Fruit fly (Drosophila melanogaster) whole organism, embryonic: ENCODE measurements around the gene ddbt.

Experiments
- Bteb2 ChIP-seq: fragments of 200-800 bp; sonication (Bioruptor generic); optimal IDR thresholded peaks from 2 replicates; lab custom pipeline; 2016; ENCODE audit warnings: missing biosample characterization, missing genetic modification characterization
- CG10321 ChIP-seq: fragments of 200-800 bp; sonication (Bioruptor generic); IDR thresholded peaks from 2 replicates; pipeline ENCODE4 v1.3.6; 2022; ENCODE audit warnings: missing biosample characterization, missing genetic modification characterization
- CG10431 ChIP-seq: fragments of 200-800 bp; sonication (Bioruptor generic); optimal IDR thresholded peaks from 3 replicates; lab custom pipeline; 2018; ENCODE audit warnings: missing biosample characterization, mild to moderate bottlenecking, missing genetic modification characterization
- CG10462 ChIP-seq: fragments of 200-800 bp; sonication (Bioruptor generic); optimal IDR thresholded peaks from 2 replicates; lab custom pipeline; 2016; ENCODE audit warnings: missing biosample characterization, missing genetic modification characterization
- CG12219 ChIP-seq: fragments of 200-800 bp; sonication (Bioruptor generic); optimal IDR thresholded peaks from 3 replicates; lab custom pipeline; 2018; ENCODE audit warnings: missing biosample characterization, mild to moderate bottlenecking, missing genetic modification characterization
- CG14050 ChIP-seq: fragments of 200-800 bp; sonication (Bioruptor generic); IDR thresholded peaks from 3 replicates; pipeline ENCODE4 v1.3.6; 2022; ENCODE audit warnings: missing biosample characterization, missing genetic modification characterization
- CG14667 ChIP-seq: fragments of 200-800 bp; sonication (Bioruptor generic); IDR thresholded peaks from 2 replicates; pipeline ENCODE4 v1.3.6; 2022; ENCODE audit warnings: missing biosample characterization, missing genetic modification characterization
- CG14965 ChIP-seq: fragments of 200-800 bp; sonication (Bioruptor generic); optimal IDR thresholded peaks from 2 replicates; lab custom pipeline; 2016; ENCODE audit warnings: missing biosample characterization, missing genetic modification characterization, borderline replicate concordance
- CG17612 ChIP-seq: fragments of 200-800 bp; sonication (Bioruptor generic); IDR thresholded peaks from 2 replicates; pipeline ENCODE4 v1.3.6; 2022; ENCODE audit warnings: missing biosample characterization, missing genetic modification characterization
- CG17912 ChIP-seq: fragments of 200-800 bp; sonication (Bioruptor generic); optimal IDR thresholded peaks from 2 replicates; lab custom pipeline; 2018; ENCODE audit warnings: missing biosample characterization, mild to moderate bottlenecking, missing genetic modification characterization
- CG18011 ChIP-seq: fragments of 200-800 bp; sonication (Bioruptor generic); optimal IDR thresholded peaks from 2 replicates; lab custom pipeline; 2017; ENCODE audit warnings: missing biosample characterization, missing genetic modification characterization, mild to moderate bottlenecking, moderate library complexity, missing genotype
- CG30403 ChIP-seq: fragments of 200-800 bp; sonication (Bioruptor generic); optimal IDR thresholded peaks from 3 replicates; lab custom pipeline; 2016; ENCODE audit warnings: missing biosample characterization, missing genetic modification characterization
- CG31365 ChIP-seq: fragments of 200-800 bp; sonication (Bioruptor generic); optimal IDR thresholded peaks from 2 replicates; lab custom pipeline; 2018; ENCODE audit warnings: missing biosample characterization, mild to moderate bottlenecking, missing genetic modification characterization
- CG3407 ChIP-seq: fragments of 200-800 bp; sonication (Bioruptor generic); optimal IDR thresholded peaks from 2 replicates; lab custom pipeline; 2018; ENCODE audit warnings: missing biosample characterization, mild to moderate bottlenecking, missing genetic modification characterization
- CG42726 ChIP-seq: fragments of 200-800 bp; sonication (Bioruptor generic); IDR thresholded peaks from 2 replicates; pipeline ENCODE4 v1.3.6; 2022; ENCODE audit warnings: missing biosample characterization, missing genetic modification characterization; ENCODE audit not compliant: partially characterized antibody
- CG4730 ChIP-seq: fragments of 200-800 bp; sonication (Bioruptor generic); IDR thresholded peaks from 2 replicates; pipeline ENCODE4 v1.3.6; 2022; ENCODE audit warnings: missing biosample characterization, missing genetic modification characterization
- CG5245 ChIP-seq: fragments of 200-800 bp; sonication (Bioruptor generic); optimal IDR thresholded peaks from 3 replicates; lab custom pipeline; 2016; ENCODE audit warnings: missing biosample characterization, missing genetic modification characterization
- CG9437 ChIP-seq: fragments of 200-800 bp; sonication (Bioruptor generic); optimal IDR thresholded peaks from 2 replicates; lab custom pipeline; 2018; ENCODE audit warnings: missing biosample characterization, mild to moderate bottlenecking, missing genetic modification characterization
- Dfd ChIP-seq, 2 experiments: fragments of >200 bp; optimal IDR thresholded peaks; 2 replicates each; lab custom pipeline; 2017; ENCODE audit warnings: missing biosample characterization in 2 of 2, missing genetic modification characterization in 2 of 2
- Doc3 ChIP-seq: fragments of 200-800 bp; sonication (Bioruptor generic); IDR thresholded peaks from 3 replicates; pipeline ENCODE4 v1.3.6; 2022; ENCODE audit warnings: missing biosample characterization, missing genetic modification characterization; ENCODE audit not compliant: partially characterized antibody
- Ets97D ChIP-seq: fragments of 200-800 bp; sonication (Bioruptor generic); optimal IDR thresholded peaks from 3 replicates; lab custom pipeline; 2016; ENCODE audit warnings: missing biosample characterization, missing genetic modification characterization
- MBD-R2 ChIP-seq: fragments of 200-800 bp; sonication (Bioruptor generic); IDR thresholded peaks from 2 replicates; pipeline ENCODE4 v1.3.6; 2022; ENCODE audit warnings: missing biosample characterization, missing genetic modification characterization
- MESR4 ChIP-seq: fragments of 200-800 bp; sonication (Bioruptor generic); optimal IDR thresholded peaks from 2 replicates; lab custom pipeline; 2018; ENCODE audit warnings: missing biosample characterization, mild to moderate bottlenecking, missing genetic modification characterization, moderate library complexity
- Max ChIP-seq: fragments of 200-800 bp; sonication (Bioruptor generic); optimal IDR thresholded peaks from 2 replicates; lab custom pipeline; 2016; ENCODE audit warnings: missing biosample characterization, mild to moderate bottlenecking, missing genetic modification characterization
- NFAT ChIP-seq: fragments of 200-800 bp; sonication (Bioruptor generic); IDR thresholded peaks from 2 replicates; pipeline ENCODE4 v1.3.6; 2022; ENCODE audit warnings: missing biosample characterization, missing genetic modification characterization
- Optix ChIP-seq: fragments of 200-800 bp; sonication (Bioruptor generic); IDR thresholded peaks from 3 replicates; pipeline ENCODE4 v1.3.6; 2022; ENCODE audit warnings: missing biosample characterization, missing genetic modification characterization
- Sin3A ChIP-seq: fragments of >200 bp; optimal IDR thresholded peaks from 2 replicates; lab custom pipeline; 2018
- Ssrp ChIP-seq: fragments of 200-800 bp; sonication (Bioruptor generic); optimal IDR thresholded peaks from 2 replicates; lab custom pipeline; 2018; ENCODE audit warnings: missing biosample characterization, mild to moderate bottlenecking, missing genetic modification characterization, moderate library complexity
- ab ChIP-seq: fragments of 200-800 bp; sonication (Bioruptor generic); optimal IDR thresholded peaks from 2 replicates; lab custom pipeline; 2016; ENCODE audit warnings: missing biosample characterization, missing genetic modification characterization
- amos ChIP-seq: fragments of 200-800 bp; sonication (Bioruptor generic); IDR thresholded peaks from 2 replicates; pipeline ENCODE4 v1.3.6; 2022; ENCODE audit warnings: missing biosample characterization, missing genetic modification characterization; ENCODE audit not compliant: partially characterized antibody
- ara ChIP-seq: fragments of 200-800 bp; sonication (Bioruptor generic); IDR thresholded peaks from 2 replicates; pipeline ENCODE4 v1.3.6; 2022; ENCODE audit warnings: missing biosample characterization, missing genetic modification characterization
- cas ChIP-seq: fragments of 200-800 bp; sonication (Bioruptor generic); IDR thresholded peaks from 2 replicates; pipeline ENCODE4 v1.3.6; 2022; ENCODE audit warnings: missing biosample characterization, missing genetic modification characterization
- chm ChIP-seq: fragments of 200-800 bp; sonication (Bioruptor generic); IDR thresholded peaks from 2 replicates; pipeline ENCODE4 v1.3.6; 2022; ENCODE audit warnings: missing biosample characterization, missing genetic modification characterization
- dati ChIP-seq: fragments of 200-800 bp; sonication (Bioruptor generic); IDR thresholded peaks from 2 replicates; pipeline ENCODE4 v1.3.6; 2022; ENCODE audit warnings: missing biosample characterization, missing genetic modification characterization
- disco-r ChIP-seq: fragments of 200-800 bp; sonication (Bioruptor generic); optimal IDR thresholded peaks from 2 replicates; lab custom pipeline; 2016; ENCODE audit warnings: missing biosample characterization, missing genetic modification characterization
- dysf ChIP-seq: fragments of 200-800 bp; sonication (Bioruptor generic); IDR thresholded peaks from 3 replicates; pipeline ENCODE4 v1.3.6; 2022; ENCODE audit warnings: missing biosample characterization, missing genetic modification characterization
- gt ChIP-seq: fragments of 200-800 bp; sonication (Bioruptor generic); IDR thresholded peaks from 2 replicates; pipeline ENCODE4 v1.3.6; 2022; ENCODE audit warnings: missing biosample characterization, missing genetic modification characterization
- her ChIP-seq: fragments of 200-800 bp; sonication (Bioruptor generic); optimal IDR thresholded peaks from 2 replicates; lab custom pipeline; 2016; ENCODE audit warnings: missing biosample characterization, missing genetic modification characterization
- kah ChIP-seq: fragments of 200-800 bp; sonication (Bioruptor generic); optimal IDR thresholded peaks from 2 replicates; lab custom pipeline; 2018; ENCODE audit warnings: missing biosample characterization, mild to moderate bottlenecking, missing genetic modification characterization
- mam ChIP-seq: fragments of 200-800 bp; sonication (Bioruptor generic); optimal IDR thresholded peaks from 3 replicates; lab custom pipeline; 2016; ENCODE audit warnings: missing biosample characterization, missing genetic modification characterization
- odd ChIP-seq: fragments of 200-800 bp; sonication (Bioruptor generic); optimal IDR thresholded peaks from 2 replicates; lab custom pipeline; 2017; ENCODE audit warnings: missing biosample characterization, mild to moderate bottlenecking, missing genetic modification characterization
- ranshi ChIP-seq: fragments of 200-800 bp; sonication (Bioruptor generic); IDR thresholded peaks from 2 replicates; pipeline ENCODE4 v1.3.6; 2022; ENCODE audit warnings: missing biosample characterization, missing genetic modification characterization
- sens ChIP-seq: fragments of 200-800 bp; sonication (Bioruptor generic); peaks from one replicate; lab custom pipeline; 2016; ENCODE audit warnings: missing biosample characterization, missing genetic modification characterization
- shn ChIP-seq: fragments of 200-800 bp; sonication (Bioruptor generic); optimal IDR thresholded peaks from 3 replicates; lab custom pipeline; 2016; ENCODE audit warnings: missing biosample characterization, missing genetic modification characterization
- slou ChIP-seq: fragments of 200-800 bp; sonication (Bioruptor generic); optimal IDR thresholded peaks from 3 replicates; lab custom pipeline; 2016; ENCODE audit warnings: missing biosample characterization, missing genetic modification characterization
- slp2 ChIP-seq: fragments of 200-800 bp; sonication (Bioruptor generic); optimal IDR thresholded peaks from 2 replicates; lab custom pipeline; 2016; ENCODE audit warnings: missing biosample characterization, missing genetic modification characterization
- stwl ChIP-seq: fragments of 200-800 bp; sonication (Bioruptor generic); optimal IDR thresholded peaks from 3 replicates; lab custom pipeline; 2018; ENCODE audit warnings: missing biosample characterization, mild to moderate bottlenecking, missing genetic modification characterization, moderate library complexity
- twi ChIP-seq: fragments of 200-800 bp; optimal IDR thresholded peaks from 2 replicates; lab custom pipeline; 2019; ENCODE audit warnings: missing biosample characterization, mild to moderate bottlenecking, missing genetic modification characterization, moderate library complexity
- unc-4 ChIP-seq: fragments of 200-800 bp; sonication (Bioruptor generic); IDR thresholded peaks from 2 replicates; pipeline ENCODE4 v1.3.6; 2022; ENCODE audit warnings: missing biosample characterization, missing genetic modification characterization; ENCODE audit not compliant: partially characterized antibody
- usp ChIP-seq: fragments of >200 bp; optimal IDR thresholded peaks from 2 replicates; lab custom pipeline; 2017; ENCODE audit warnings: missing biosample characterization, missing genetic modification characterization
- yki ChIP-seq: fragments of >200 bp; optimal IDR thresholded peaks from 3 replicates; lab custom pipeline; 2018

ddbt gene

dm6 chr3L:319145-320009 is 2.5 kb downstream of the ddbt start, which contains the start of gene fwd (continued):
- TF ChIP-seq unc-4 (GFP tag; lab: Robert Waterston, UW) (0 out of 2 replicates have a peak, but pooled peaks have one; percentile 20), yki (lab: Kevin White, UChicago) (no peak), CG31365 (tag; lab: Kevin White, UChicago) (peak; percentile 14), twi (tag; lab: Kevin White, UChicago) (peak; percentile 47), CG3407 (GFP tag; lab: Kevin White, UChicago) (peak; percentile 11), slou (GFP tag; lab: Kevin White, UChicago) (no peak), Ets97D (GFP tag; lab: Kevin White, UChicago) (peak; percentile 88), sens (GFP tag; lab: Kevin White, UChicago) (peak; percentile 87), gt (GFP tag; lab: Robert Waterston, UW) (no peak), chm (GFP tag; lab: Robert Waterston, UW) (no peak; the same call in 1 of the 2 replicates), stwl (tag; lab: Kevin White, UChicago) (peak; percentile 67), CG14667 (GFP tag; lab: Robert Waterston, UW) (no peak), Dfd (GFP tag; optimal IDR thresholded peaks at IDR 0.05; lab: Kevin White, UChicago) (no peak), MESR4 (GFP tag; lab: Kevin White, UChicago) (peak; percentile 80), usp (GFP tag; lab: Kevin White, UChicago) (no peak), CG42726 (GFP tag; lab: Robert Waterston, UW) (peak; percentile 74), Optix (no peak), CG14965 (GFP tag; lab: Kevin White, UChicago) (no peak), CG10431 (GFP tag; lab: Kevin White, UChicago) (no peak), dati (no peak), CG5245 (GFP tag; lab: Kevin White, UChicago) (no peak), ab (GFP tag; lab: Kevin White, UChicago) (no peak), CG12219 (peak; percentile 15), dysf (no peak), Max (peak; percentile 44), NFAT (GFP tag; lab: Robert Waterston, UW) (0 out of 2 replicates have a peak, but pooled peaks have one; percentile 13), odd (GFP tag; lab: Kevin White, UChicago) (peak; percentile 48), Sin3A (lab: Kevin White, UChicago) (peak; percentile 66), Ssrp (tag; lab: Kevin White, UChicago) (no peak), CG30403 (no peak), CG17912 (GFP tag; lab: Kevin White, UChicago) (peak; percentile 6), Bteb2 (GFP tag; lab: Kevin White, UChicago) (no peak), CG18011 (no peak), cas (GFP tag; lab: Robert Waterston, UW) (no peak), CG4730 (GFP tag; lab: Robert Waterston, UW) (no peak), shn (GFP tag; lab: Kevin White, UChicago) (peak; percentile 24), CG10321 (GFP tag; lab: Robert Waterston, UW) (no peak), her (GFP tag; lab: Kevin White, UChicago) (peak; percentile 100), ranshi (no peak), CG17612 (no peak), CG10462 (GFP tag; lab: Kevin White, UChicago) (no peak), ara (peak; percentile 36; the same call in 1 of the 2 replicates), amos (GFP tag; lab: Robert Waterston, UW) (peak; percentile 58), disco-r (GFP tag; lab: Kevin White, UChicago) (no peak), kah (GFP tag; lab: Kevin White, UChicago) (no peak), slp2 (GFP tag; lab: Kevin White, UChicago) (no peak), CG14050 (GFP tag; lab: Robert Waterston, UW) (no peak), Doc3 (GFP tag; lab: Robert Waterston, UW) (no peak), mam (GFP tag; lab: Kevin White, UChicago) (peak; percentile 14), MBD-R2 (GFP tag; lab: Robert Waterston, UW) (peak; percentile 45), CG9437 (GFP tag; lab: Kevin White, UChicago) (no peak)
